Worm (Caenorhabditis elegans): ENCODE measurements around the gene Y45G5AM.4.

- TF ChIP-seq ama-1 (optimal IDR thresholded peaks at IDR 0.05) (no peak), pes-1 (GFP tag; IDR thresholded peaks at IDR 0.05) (no peak), B0310.2 (tag; optimal IDR thresholded peaks at IDR 0.05) (no peak)
These were observed 10.8 kb upstream of the Y45G5AM.4 start, which contains the start of gene Y45G5AM.6 for ce11 chrV:4152200-4152599.

All from whole organism, early embryonic.